Worm (Caenorhabditis elegans) whole organism, L1 larva: Measurements from ENCODE around the gene let-418.

Experiments
- ama-1 ChIP-seq: fragments of 150-350 bp; optimal IDR thresholded peaks from 2 replicates; lab custom pipeline; 2014
- dpl-1 ChIP-seq, 3 experiments: fragments of 150-350 bp in 2 of 3; sonication (generic microtip) in 1 of 3; optimal IDR thresholded peaks; 2 replicates each; lab custom pipeline; 2014 to 2017; ENCODE audit warnings: missing biosample characterization in 3 of 3, missing genetic modification characterization in 3 of 3, missing genetic modification reagents in 3 of 3
- jun-1 ChIP-seq: fragments of 150-350 bp; optimal IDR thresholded peaks from 2 replicates; lab custom pipeline; 2014; ENCODE audit warnings: missing biosample characterization, missing genetic modification reagents, missing genetic modification characterization
- pag-3 ChIP-seq: sonication (generic microtip); optimal IDR thresholded peaks from 2 replicates; lab custom pipeline; 2017; ENCODE audit warnings: missing genetic modification characterization, mild to moderate bottlenecking, missing compliant biosample characterization, antibody characterized with exemption, borderline replicate concordance; ENCODE audit not compliant: insufficient read depth
- pqm-1 ChIP-seq: sonication (generic microtip); optimal IDR thresholded peaks from 3 replicates; lab custom pipeline; 2017; ENCODE audit warnings: missing biosample characterization, missing genetic modification characterization

- TF ChIP-seq ama-1 (lab: Kevin White, UChicago) = no peak
- TF ChIP-seq pqm-1 (tag; lab: Kevin White, UChicago) = no peak
- TF ChIP-seq dpl-1 (GFP tag; optimal IDR thresholded peaks at IDR 0.05; lab: Kevin White, UChicago) = peak; percentile 72 to 84 (median 82)
- TF ChIP-seq pag-3 (tag; lab: Kevin White, UChicago) = peak; percentile 38
- TF ChIP-seq jun-1 = peak; percentile 64
Observed at ce11 chrV:5790497-5791280, 35.9 kb upstream of the let-418 start, which contains the start of the genes nhr-142 and F44E7.9.
